Worm (Caenorhabditis elegans) whole organism, L4/young adult: ENCODE results near the gene itm-2.

Source experiments
- dao-5 ChIP-seq: sonication (generic microtip); optimal IDR thresholded peaks from 2 replicates; lab custom pipeline; 2016; ENCODE audit warnings: missing genotype, missing genetic modification characterization, moderate library complexity, missing compliant biosample characterization
- him-1 ChIP-seq: sonication (generic microtip); optimal IDR thresholded peaks from 2 replicates; lab custom pipeline; 2016; ENCODE audit warnings: missing genotype, missing genetic modification reagents, missing genetic modification characterization, missing compliant biosample characterization

DNA sequence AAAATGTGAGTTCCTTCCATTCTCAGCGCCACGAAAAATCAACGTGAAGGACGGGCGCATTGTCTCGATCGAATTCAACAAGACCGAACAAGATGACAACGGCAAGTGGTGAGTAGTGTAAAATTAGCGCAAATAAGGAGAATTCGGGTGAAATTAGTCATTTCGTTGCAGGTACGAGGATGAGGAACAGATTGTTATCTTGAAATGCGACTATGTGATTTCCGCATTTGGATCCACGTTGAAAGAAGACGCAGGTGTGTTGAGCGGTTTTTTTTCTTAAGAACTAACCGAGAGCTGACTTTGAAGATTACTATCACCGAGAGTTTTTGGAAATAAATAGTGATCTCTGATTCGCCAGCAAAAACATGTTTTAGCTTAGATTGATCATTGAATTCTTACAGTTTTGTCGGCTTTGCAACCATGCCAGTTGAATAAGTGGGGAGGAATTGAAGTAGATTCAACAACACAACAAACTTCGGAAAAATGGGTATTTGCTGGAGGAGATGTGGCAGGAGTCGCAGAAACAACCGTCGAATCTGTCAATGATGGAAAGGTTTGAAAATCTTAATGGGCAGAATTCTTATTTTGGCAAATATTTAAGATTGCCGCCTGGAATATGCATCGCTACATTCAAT is 25.3 kb downstream of the itm-2 start:
- TF ChIP-seq him-1 (tag; lab: Kevin White, UChicago) (no peak), dao-5 (tag; lab: Kevin White, UChicago) (no peak)
